Worm (Caenorhabditis elegans) whole organism, L2 larva: ENCODE results near the gene pgam-5.

ENCODE experiments used
- R02D3.7 ChIP-seq: fragments of 150-350 bp; optimal IDR thresholded peaks from 2 replicates; lab custom pipeline; 2014; ENCODE audit warnings: missing biosample characterization, missing genetic modification characterization
- Y55F3AM.14 ChIP-seq: fragments of 200-800 bp; sonication (Bioruptor generic); optimal IDR thresholded peaks from 2 replicates; lab custom pipeline; 2018; ENCODE audit warnings: mild to moderate bottlenecking, missing genetic modification characterization, missing compliant biosample characterization
- aly-2 ChIP-seq: fragments of 150-350 bp; optimal IDR thresholded peaks from 2 replicates; lab custom pipeline; 2014; ENCODE audit warnings: missing biosample characterization, missing genetic modification characterization
- ama-1 ChIP-seq: fragments of 150-350 bp; optimal IDR thresholded peaks from 2 replicates; lab custom pipeline; 2018; ENCODE audit warnings: inconsistent platforms
- blmp-1 ChIP-seq: sonication (generic microtip); optimal IDR thresholded peaks from 2 replicates; lab custom pipeline; 2017; ENCODE audit warnings: missing genetic modification characterization, mild to moderate bottlenecking, missing compliant biosample characterization, antibody characterized with exemption, moderate library complexity; ENCODE audit not compliant: insufficient read depth
- elt-3 ChIP-seq: sonication (generic microtip); optimal IDR thresholded peaks from 2 replicates; lab custom pipeline; 2017; ENCODE audit warnings: missing biosample characterization, missing genetic modification characterization
- fos-1 ChIP-seq: fragments of 150-350 bp; optimal IDR thresholded peaks from 2 replicates; lab custom pipeline; 2014; ENCODE audit warnings: missing biosample characterization, missing genetic modification characterization
- lin-13 ChIP-seq: fragments of 150-350 bp; optimal IDR thresholded peaks from 2 replicates; lab custom pipeline; 2014; ENCODE audit warnings: missing biosample characterization, missing genetic modification reagents, missing genetic modification characterization
- mab-5 ChIP-seq: fragments of 150-350 bp; optimal IDR thresholded peaks from 2 replicates; lab custom pipeline; 2014; ENCODE audit warnings: missing biosample characterization, missing genetic modification characterization
- mdl-1 ChIP-seq, 2 experiments: fragments of 150-350 bp in 1 of 2; sonication (generic microtip) in 1 of 2; optimal IDR thresholded peaks; 2 replicates each; lab custom pipeline; 2017; ENCODE audit warnings: missing biosample characterization in 2 of 2, missing genetic modification characterization in 2 of 2
- nhr-77 ChIP-seq: fragments of 150-350 bp; optimal IDR thresholded peaks from 2 replicates; lab custom pipeline; 2014; ENCODE audit warnings: missing biosample characterization, missing genetic modification characterization
- unc-39 ChIP-seq: fragments of 150-350 bp; optimal IDR thresholded peaks from 2 replicates; lab custom pipeline; 2014; ENCODE audit warnings: missing biosample characterization, missing genetic modification characterization
- zag-1 ChIP-seq: fragments of 150-350 bp; optimal IDR thresholded peaks from 2 replicates; lab custom pipeline; 2014; ENCODE audit warnings: missing biosample characterization, missing genetic modification characterization

- no peak for TF ChIP-seq unc-39 (tag; lab: Kevin White, UChicago)
- no peak for TF ChIP-seq mdl-1 (tag; optimal IDR thresholded peaks at IDR 0.05; lab: Kevin White, UChicago)
- TF ChIP-seq elt-3 = no peak
- TF ChIP-seq aly-2 (tag; lab: Kevin White, UChicago) = no peak
- no peak for TF ChIP-seq zag-1 (tag; lab: Kevin White, UChicago)
- TF ChIP-seq ama-1 (lab: Kevin White, UChicago) = no peak
- no peak for TF ChIP-seq blmp-1 (tag; lab: Kevin White, UChicago)
- TF ChIP-seq mab-5 (tag; lab: Kevin White, UChicago) = no peak
- TF ChIP-seq lin-13 (GFP tag; lab: Kevin White, UChicago) = no peak
- TF ChIP-seq R02D3.7 (tag; lab: Kevin White, UChicago) = no peak
- no peak for TF ChIP-seq fos-1 (tag; lab: Kevin White, UChicago)
- no peak for TF ChIP-seq nhr-77
- TF ChIP-seq Y55F3AM.14 = no peak
Observed at ce11 chrII:7574143-7574542, 24.4 kb downstream of the pgam-5 start, which contains the start of gene F35D2.2.
